Worm (Caenorhabditis elegans) whole organism, L4 larva: ENCODE data around the gene W08E12.4.
A peak's percentile ranks its signal among the peaks of the same experiment; 100 is the strongest.

Experiments
- ZK546.5 ChIP-seq, 2 experiments: sonication (generic microtip); optimal IDR thresholded peaks; 2 replicates each; lab custom pipeline; 2017; ENCODE audit warnings: missing biosample characterization in 2 of 2, missing genetic modification characterization in 2 of 2
- daf-19 ChIP-seq: fragments of 200-800 bp; sonication (Bioruptor generic); conservative IDR thresholded peaks from 2 replicates; pipeline ENCODE4 v1.3.6; 2022; ENCODE audit warnings: missing genetic modification characterization, missing compliant biosample characterization
- nhr-25 ChIP-seq: sonication (generic microtip); optimal IDR thresholded peaks from 2 replicates; lab custom pipeline; 2017; ENCODE audit warnings: missing genetic modification characterization, mild to moderate bottlenecking, missing compliant biosample characterization, antibody characterized with exemption, moderate library complexity, borderline replicate concordance; ENCODE audit not compliant: insufficient read depth
- nhr-28 ChIP-seq: fragments of 150-350 bp; optimal IDR thresholded peaks from 2 replicates; lab custom pipeline; 2014; ENCODE audit warnings: missing biosample characterization, missing genetic modification characterization
- nhr-41 ChIP-seq: fragments of 200-800 bp; sonication (Bioruptor generic); IDR thresholded peaks from 2 replicates; pipeline ENCODE4 v1.3.6; 2022; ENCODE audit warnings: missing genetic modification reagents, missing genetic modification characterization, missing compliant biosample characterization

- TF ChIP-seq nhr-28 (tag; lab: Kevin White, UChicago) = no peak
- TF ChIP-seq daf-19 = no peak
- no peak for TF ChIP-seq nhr-41 (GFP tag; lab: Robert Waterston, UW)
- peak; percentile 50 for TF ChIP-seq nhr-25
- no peak for TF ChIP-seq ZK546.5 (tag; optimal IDR thresholded peaks at IDR 0.05; lab: Kevin White, UChicago)
Measured at ce11 chrIV:3336585-3336984, 34.4 kb downstream of the W08E12.4 start, which contains the start of gene F42A6.6.
